Worm (Caenorhabditis elegans): ENCODE data around the gene srx-120.

The srx-120 gene

DNA sequence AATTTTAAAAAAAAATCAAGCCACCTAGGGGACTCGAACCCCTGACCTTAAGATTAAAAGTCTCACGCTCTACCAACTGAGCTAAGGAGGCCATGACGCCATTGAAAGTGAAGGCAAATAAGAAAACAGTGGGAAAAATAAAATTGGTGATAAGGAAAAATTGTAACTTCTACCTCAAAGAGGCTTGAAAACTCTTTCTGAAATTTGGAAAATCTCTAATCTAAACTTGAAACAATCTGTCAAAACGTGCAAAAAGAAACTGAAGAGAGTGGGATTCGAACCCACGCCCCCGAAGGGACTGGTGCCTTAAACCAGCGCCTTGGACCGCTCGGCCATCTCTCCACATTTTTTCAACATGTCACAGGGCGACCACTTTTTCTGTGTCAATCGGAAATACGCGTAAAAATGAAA is 10.6 kb downstream of the srx-120 start (continued):
- TF ChIP-seq nhr-102 (tag; optimal IDR thresholded peaks at IDR 0.05), result peak; percentile 72
- TF ChIP-seq lim-7 (GFP tag; IDR thresholded peaks at IDR 0.05), result peak; percentile 85
- TF ChIP-seq hif-1 (tag; optimal IDR thresholded peaks at IDR 0.05), result peak in 1 of 2 experiments; percentile 39
- 0 out of 2 replicates have a peak, but pooled peaks have one; percentile 52 for TF ChIP-seq ZK337.2 (GFP tag; IDR thresholded peaks at IDR 0.05)
- TF ChIP-seq set-16 (GFP tag; IDR thresholded peaks at IDR 0.05), result peak; percentile 15; the same call in 1 of the 2 replicates
- peak; percentile 55 for TF ChIP-seq hmg-1.1 (GFP tag; IDR thresholded peaks at IDR 0.05)
- peak; percentile 80 for TF ChIP-seq zfp-3 (GFP tag; conservative IDR thresholded peaks at IDR 0.05)
- TF ChIP-seq T26A8.4 (GFP tag; IDR thresholded peaks at IDR 0.05), result peak; percentile 77
- TF ChIP-seq mes-2 (tag; optimal IDR thresholded peaks at IDR 0.05; ENCODE audit: poor library complexity, severe bottlenecking), result peak; percentile 42
- 0 out of 2 replicates have a peak, but pooled peaks have one; percentile 47 for TF ChIP-seq tra-1 (GFP tag; IDR thresholded peaks at IDR 0.05)
- peak; percentile 11 for TF ChIP-seq pqm-1 (tag; optimal IDR thresholded peaks at IDR 0.05)
- 0 out of 2 replicates have a peak, but pooled peaks have one; percentile 17 for TF ChIP-seq arid-1 (GFP tag; conservative IDR thresholded peaks at IDR 0.05)

DNA sequence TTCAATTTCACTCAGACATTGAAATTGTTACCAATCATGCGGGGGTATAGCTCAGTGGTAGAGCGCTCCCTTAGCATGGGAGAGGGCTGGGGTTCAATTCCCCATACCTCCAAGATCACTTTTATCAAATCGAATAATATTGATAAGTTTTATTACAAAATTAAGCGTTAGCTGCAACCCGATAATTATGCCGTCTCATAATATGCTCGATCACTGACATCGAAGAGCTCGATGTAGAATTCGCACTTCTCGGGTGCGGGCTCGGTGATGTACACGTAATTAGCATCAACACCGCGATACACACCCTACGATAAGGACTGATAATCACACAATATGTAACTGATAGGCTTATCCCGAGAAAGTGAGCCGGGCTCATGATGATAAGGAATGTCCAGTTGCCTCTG is 11.5 kb downstream of the srx-120 start:
- TF ChIP-seq lin-1 (GFP tag; IDR thresholded peaks at IDR 0.05) (peak; percentile 49; the same call in 1 of the 2 replicates), egl-43 (GFP tag; IDR thresholded peaks at IDR 0.05) (no peak), zip-2 (tag; optimal IDR thresholded peaks at IDR 0.05) (peak; percentile 36), F26F4.8 (GFP tag; conservative IDR thresholded peaks at IDR 0.05) (peak; percentile 80), pha-4 (GFP tag; IDR thresholded peaks at IDR 0.05) (peak; percentile 45; the same call in 1 of the 2 replicates), pha-4 (tag; optimal IDR thresholded peaks at IDR 0.05) (no peak), lim-7 (GFP tag; IDR thresholded peaks at IDR 0.05) (peak; percentile 74), arid-1 (GFP tag; conservative IDR thresholded peaks at IDR 0.05) (0 out of 2 replicates have a peak, but pooled peaks have one; percentile 40), Y48G9A.11 (GFP tag; IDR thresholded peaks at IDR 0.05) (0 out of 2 replicates have a peak, but pooled peaks have one; percentile 46), hlh-30 (tag; optimal IDR thresholded peaks at IDR 0.05; ENCODE audit: insufficient read depth) (peak; percentile 22), snpc-1.2 (GFP tag; IDR thresholded peaks at IDR 0.05) (no peak; the same call in none of the 2 replicates), ces-1 (GFP tag; optimal IDR thresholded peaks at IDR 0.05) (no peak), tra-1 (GFP tag; IDR thresholded peaks at IDR 0.05) (peak; percentile 60; the same call in 1 of the 2 replicates), cey-2 (tag; optimal IDR thresholded peaks at IDR 0.05; ENCODE audit: borderline replicate concordance, insufficient read depth) (no peak), unc-130 (GFP tag; optimal IDR thresholded peaks at IDR 0.05) (no peak), Y105C5A.15 (GFP tag; IDR thresholded peaks at IDR 0.05) (no peak), nhr-102 (tag; optimal IDR thresholded peaks at IDR 0.05) (peak; percentile 58), daf-16 (GFP tag; optimal IDR thresholded peaks at IDR 0.05) (peak; percentile 42 to 84), daf-16 (tag; optimal IDR thresholded peaks at IDR 0.05) (no peak), F49E8.2 (tag; optimal IDR thresholded peaks at IDR 0.05; ENCODE audit: borderline replicate concordance) (peak; percentile 4), madf-9 (GFP tag; conservative IDR thresholded peaks at IDR 0.05) (0 out of 2 replicates have a peak, but pooled peaks have one; percentile 36), nhr-237 (tag; optimal IDR thresholded peaks at IDR 0.05) (no peak), lin-13 (GFP tag; optimal IDR thresholded peaks at IDR 0.05) (peak; percentile 54), lin-29 (GFP tag; IDR thresholded peaks at IDR 0.05) (no peak), ZK337.2 (GFP tag; IDR thresholded peaks at IDR 0.05) (0 out of 2 replicates have a peak, but pooled peaks have one; percentile 40), gei-8 (GFP tag; optimal IDR thresholded peaks at IDR 0.05) (peak; percentile 26), nhr-48 (tag; optimal IDR thresholded peaks at IDR 0.05) (peak; percentile 9), D1046.2 (GFP tag; IDR thresholded peaks at IDR 0.05) (0 out of 2 replicates have a peak, but pooled peaks have one; percentile 49), unc-62 (GFP tag; optimal IDR thresholded peaks at IDR 0.05 in 1 of 2) (no peak), unc-62 (tag; optimal IDR thresholded peaks at IDR 0.05) (no peak), lin-39 (tag; optimal IDR thresholded peaks at IDR 0.05) (no peak), F44E2.7 (GFP tag; IDR thresholded peaks at IDR 0.05) (0 out of 2 replicates have a peak, but pooled peaks have one; percentile 68), zag-1 (tag; optimal IDR thresholded peaks at IDR 0.05) (no peak), hlh-11 (tag; optimal IDR thresholded peaks at IDR 0.05) (peak; percentile 3), dmd-6 (GFP tag; IDR thresholded peaks at IDR 0.05) (peak; percentile 40), dmd-8 (GFP tag; IDR thresholded peaks at IDR 0.05) (peak; percentile 62; the same call in 1 of the 2 replicates)

All from whole organism, L4 larva.